Fruit fly (Drosophila melanogaster) whole organism, embryonic: ENCODE data around the gene CG1136.
A peak's percentile ranks its signal among the peaks of the same experiment; 100 is the strongest.

ENCODE experiments used
- Bdp1 ChIP-seq: fragments of 200-800 bp; sonication (Bioruptor generic); optimal IDR thresholded peaks from 3 replicates; lab custom pipeline; 2016; ENCODE audit warnings: missing biosample characterization, missing genetic modification characterization
- Bgb ChIP-seq: fragments of 200-800 bp; sonication (Bioruptor generic); IDR thresholded peaks from 2 replicates; pipeline ENCODE4 v1.3.6; 2022; ENCODE audit warnings: missing biosample characterization, missing genetic modification characterization; ENCODE audit not compliant: partially characterized antibody
- CG10209 ChIP-seq: fragments of 200-800 bp; sonication (Bioruptor generic); optimal IDR thresholded peaks from 3 replicates; lab custom pipeline; 2017; ENCODE audit warnings: missing biosample characterization, mild to moderate bottlenecking, missing genetic modification characterization, missing genetic modification reagents
- CG10274 ChIP-seq: fragments of 200-800 bp; sonication (Bioruptor generic); optimal IDR thresholded peaks from 3 replicates; lab custom pipeline; 2017; ENCODE audit warnings: missing biosample characterization, mild to moderate bottlenecking, missing genetic modification characterization
- CG11398 ChIP-seq: fragments of 200-800 bp; sonication (Bioruptor generic); optimal IDR thresholded peaks from 2 replicates; lab custom pipeline; 2016; ENCODE audit warnings: missing biosample characterization, missing genetic modification characterization
- CG11696 ChIP-seq: fragments of 200-800 bp; sonication (Bioruptor generic); IDR thresholded peaks from 2 replicates; pipeline ENCODE4 v1.3.6; 2022; ENCODE audit warnings: missing biosample characterization, missing genetic modification characterization
- CG12942 ChIP-seq: fragments of 200-800 bp; sonication (Bioruptor generic); optimal IDR thresholded peaks from 3 replicates; lab custom pipeline; 2016; ENCODE audit warnings: missing biosample characterization, missing genetic modification characterization
- CG1603 ChIP-seq: fragments of 200-800 bp; sonication (Bioruptor generic); optimal IDR thresholded peaks from 2 replicates; lab custom pipeline; 2019; ENCODE audit warnings: missing biosample characterization, mild to moderate bottlenecking, missing genetic modification characterization, moderate library complexity
- CG16863 ChIP-seq: fragments of 200-800 bp; sonication (Bioruptor generic); optimal IDR thresholded peaks from 3 replicates; lab custom pipeline; 2016; ENCODE audit warnings: missing biosample characterization, missing genetic modification characterization
- CG30020 ChIP-seq: fragments of 200-800 bp; optimal IDR thresholded peaks from 2 replicates; lab custom pipeline; 2019; ENCODE audit warnings: missing biosample characterization, mild to moderate bottlenecking, missing genetic modification characterization, moderate library complexity
- CG31365 ChIP-seq: fragments of 200-800 bp; sonication (Bioruptor generic); optimal IDR thresholded peaks from 2 replicates; lab custom pipeline; 2018; ENCODE audit warnings: missing biosample characterization, mild to moderate bottlenecking, missing genetic modification characterization
- CG42726 ChIP-seq: fragments of 200-800 bp; sonication (Bioruptor generic); IDR thresholded peaks from 2 replicates; pipeline ENCODE4 v1.3.6; 2022; ENCODE audit warnings: missing biosample characterization, missing genetic modification characterization; ENCODE audit not compliant: partially characterized antibody
- CG4282 ChIP-seq: fragments of 200-800 bp; sonication (Bioruptor generic); optimal IDR thresholded peaks from 2 replicates; lab custom pipeline; 2016; ENCODE audit warnings: missing biosample characterization, missing genetic modification characterization
- CG6683 ChIP-seq: fragments of 200-800 bp; sonication (Bioruptor generic); optimal IDR thresholded peaks from 2 replicates; lab custom pipeline; 2017; ENCODE audit warnings: missing biosample characterization, mild to moderate bottlenecking, missing genetic modification characterization, missing genetic modification reagents
- CG7556 ChIP-seq: fragments of 200-800 bp; sonication (Bioruptor generic); optimal IDR thresholded peaks from 2 replicates; lab custom pipeline; 2017; ENCODE audit warnings: missing biosample characterization, mild to moderate bottlenecking, missing genetic modification characterization
- CG8281 ChIP-seq: fragments of 200-800 bp; sonication (Bioruptor generic); optimal IDR thresholded peaks from 2 replicates; lab custom pipeline; 2018; ENCODE audit warnings: missing biosample characterization, mild to moderate bottlenecking, missing genetic modification characterization, moderate library complexity
- CG8478 ChIP-seq: fragments of >200 bp; optimal IDR thresholded peaks from 2 replicates; lab custom pipeline; 2018
- Camta ChIP-seq: fragments of 200-800 bp; sonication (Bioruptor generic); optimal IDR thresholded peaks from 2 replicates; lab custom pipeline; 2016; ENCODE audit warnings: missing biosample characterization, missing genetic modification characterization
- Dek ChIP-seq: fragments of 200-800 bp; sonication (Bioruptor generic); optimal IDR thresholded peaks from 3 replicates; lab custom pipeline; 2019; ENCODE audit warnings: missing biosample characterization, mild to moderate bottlenecking, missing genetic modification characterization, moderate library complexity
- Fer1 ChIP-seq: fragments of 200-800 bp; sonication (Bioruptor generic); optimal IDR thresholded peaks from 2 replicates; lab custom pipeline; 2017; ENCODE audit warnings: missing biosample characterization, mild to moderate bottlenecking, missing genetic modification characterization
- Hsf ChIP-seq: fragments of 200-800 bp; sonication (Bioruptor generic); optimal IDR thresholded peaks from 3 replicates; lab custom pipeline; 2016; ENCODE audit warnings: missing biosample characterization, missing genetic modification characterization
- MTF-1 ChIP-seq: fragments of 200-800 bp; sonication (Bioruptor generic); optimal IDR thresholded peaks from 2 replicates; lab custom pipeline; 2018; ENCODE audit warnings: missing biosample characterization, mild to moderate bottlenecking, missing genetic modification characterization, borderline replicate concordance
- Meics ChIP-seq: fragments of 200-800 bp; sonication (Bioruptor generic); optimal IDR thresholded peaks from 2 replicates; lab custom pipeline; 2017; ENCODE audit warnings: missing biosample characterization, mild to moderate bottlenecking, missing genetic modification characterization
- Nf-YB ChIP-seq: fragments of 200-800 bp; sonication (Bioruptor generic); optimal IDR thresholded peaks from 3 replicates; lab custom pipeline; 2019; ENCODE audit warnings: missing biosample characterization, mild to moderate bottlenecking, missing genetic modification characterization, moderate library complexity
- Nf-YC ChIP-seq: fragments of 200-800 bp; optimal IDR thresholded peaks from 3 replicates; lab custom pipeline; 2019; ENCODE audit warnings: missing biosample characterization, mild to moderate bottlenecking, missing genetic modification characterization, moderate library complexity
- Sin3A ChIP-seq: fragments of >200 bp; optimal IDR thresholded peaks from 2 replicates; lab custom pipeline; 2018
- Spps ChIP-seq: fragments of 200-800 bp; sonication (Bioruptor generic); optimal IDR thresholded peaks from 2 replicates; lab custom pipeline; 2018; ENCODE audit warnings: missing biosample characterization, mild to moderate bottlenecking, missing genetic modification characterization
- Stat92E ChIP-seq, 3 experiments: fragments of >200 bp in 2 of 3; fragments of 200-800 bp in 1 of 3; sonication (Bioruptor generic) in 1 of 3; optimal IDR thresholded peaks; 2 replicates each; lab custom pipeline; 2017 to 2019; ENCODE audit warnings: missing biosample characterization in 3 of 3, missing genetic modification characterization in 3 of 3, mild to moderate bottlenecking in 1 of 3, moderate library complexity in 1 of 3
- YL-1 ChIP-seq: fragments of 200-800 bp; sonication (Bioruptor generic); optimal IDR thresholded peaks from 3 replicates; lab custom pipeline; 2017; ENCODE audit warnings: missing biosample characterization, mild to moderate bottlenecking, missing genetic modification characterization
- al ChIP-seq: fragments of 200-800 bp; sonication (Bioruptor generic); IDR thresholded peaks from 2 replicates; pipeline ENCODE4 v1.3.6; 2022; ENCODE audit warnings: missing biosample characterization, missing genetic modification characterization
- amos ChIP-seq: fragments of 200-800 bp; sonication (Bioruptor generic); IDR thresholded peaks from 2 replicates; pipeline ENCODE4 v1.3.6; 2022; ENCODE audit warnings: missing biosample characterization, missing genetic modification characterization; ENCODE audit not compliant: partially characterized antibody
- ash1 ChIP-seq: fragments of 200-800 bp; sonication (Bioruptor generic); optimal IDR thresholded peaks from 2 replicates; lab custom pipeline; 2018; ENCODE audit warnings: missing biosample characterization, mild to moderate bottlenecking, missing genetic modification characterization
- cas ChIP-seq: fragments of 200-800 bp; sonication (Bioruptor generic); IDR thresholded peaks from 2 replicates; pipeline ENCODE4 v1.3.6; 2022; ENCODE audit warnings: missing biosample characterization, missing genetic modification characterization
- chinmo ChIP-seq: fragments of 200-800 bp; sonication (Bioruptor generic); IDR thresholded peaks from 4 replicates; pipeline ENCODE4 v1.3.6; 2022; ENCODE audit warnings: missing biosample characterization, missing genetic modification characterization; ENCODE audit not compliant: partially characterized antibody
- chm ChIP-seq: fragments of 200-800 bp; sonication (Bioruptor generic); IDR thresholded peaks from 2 replicates; pipeline ENCODE4 v1.3.6; 2022; ENCODE audit warnings: missing biosample characterization, missing genetic modification characterization
- crp ChIP-seq, 2 experiments: fragments of 200-800 bp; sonication (Bioruptor generic); optimal IDR thresholded peaks; 2 replicates in 1 of 2; 3 replicates in 1 of 2; lab custom pipeline; 2017; ENCODE audit warnings: missing biosample characterization in 2 of 2, missing genetic modification characterization in 2 of 2, mild to moderate bottlenecking in 1 of 2, moderate library complexity in 1 of 2
- eyg ChIP-seq: fragments of 200-800 bp; sonication (Bioruptor generic); optimal IDR thresholded peaks from 3 replicates; lab custom pipeline; 2016; ENCODE audit warnings: missing biosample characterization, missing genetic modification characterization
- ind ChIP-seq: fragments of 200-800 bp; sonication (Bioruptor generic); optimal IDR thresholded peaks from 3 replicates; lab custom pipeline; 2016; ENCODE audit warnings: missing biosample characterization, missing genetic modification characterization
- klu ChIP-seq: fragments of 200-800 bp; sonication (Bioruptor generic); IDR thresholded peaks from 2 replicates; pipeline ENCODE4 v1.3.6; 2022; ENCODE audit warnings: missing biosample characterization, missing genetic modification characterization
- lov ChIP-seq, 2 experiments: fragments of 200-800 bp in 1 of 2; fragments of >200 bp in 1 of 2; sonication (Bioruptor generic) in 1 of 2; IDR thresholded peaks in 1 of 2; optimal IDR thresholded peaks in 1 of 2; 2 replicates in 1 of 2; 3 replicates in 1 of 2; pipeline versions ENCODE4 v1.3.6 to Lab custom; 2017 to 2022; ENCODE audit warnings: missing biosample characterization in 1 of 2, missing genetic modification characterization in 1 of 2
- luna ChIP-seq: fragments of 200-800 bp; sonication (Bioruptor generic); optimal IDR thresholded peaks from 2 replicates; lab custom pipeline; 2016; ENCODE audit warnings: missing biosample characterization, missing genetic modification characterization
- mirr ChIP-seq: fragments of 200-800 bp; sonication (Bioruptor generic); optimal IDR thresholded peaks from 3 replicates; lab custom pipeline; 2018; ENCODE audit warnings: missing biosample characterization, mild to moderate bottlenecking, missing genetic modification characterization
- nmo ChIP-seq: fragments of 200-800 bp; sonication (Bioruptor generic); optimal IDR thresholded peaks from 2 replicates; lab custom pipeline; 2018; ENCODE audit warnings: missing biosample characterization, mild to moderate bottlenecking, missing genetic modification characterization, moderate library complexity
- run ChIP-seq: fragments of 200-800 bp; sonication (Bioruptor generic); optimal IDR thresholded peaks from 3 replicates; lab custom pipeline; 2018; ENCODE audit warnings: missing biosample characterization, mild to moderate bottlenecking, missing genetic modification characterization
- stwl ChIP-seq: fragments of 200-800 bp; sonication (Bioruptor generic); optimal IDR thresholded peaks from 3 replicates; lab custom pipeline; 2018; ENCODE audit warnings: missing biosample characterization, mild to moderate bottlenecking, missing genetic modification characterization, moderate library complexity
- trh ChIP-seq: fragments of 200-800 bp; sonication (Bioruptor generic); optimal IDR thresholded peaks from 2 replicates; lab custom pipeline; 2016; ENCODE audit warnings: missing biosample characterization, missing genetic modification characterization
- ttk ChIP-seq: fragments of 200-800 bp; sonication (Bioruptor generic); IDR thresholded peaks from 2 replicates; pipeline ENCODE4 v2.1.2; 2022; ENCODE audit warnings: missing biosample characterization, missing genetic modification characterization
- unpg ChIP-seq: fragments of 200-800 bp; sonication (Bioruptor generic); optimal IDR thresholded peaks from 3 replicates; lab custom pipeline; 2018; ENCODE audit warnings: missing biosample characterization, mild to moderate bottlenecking, missing genetic modification characterization, moderate library complexity
- vvl ChIP-seq: fragments of 200-800 bp; sonication (Bioruptor generic); IDR thresholded peaks from 2 replicates; pipeline ENCODE4 v1.3.6; 2022; ENCODE audit warnings: missing biosample characterization, missing genetic modification characterization

Gene CG1136

dm6 chr3L:4040247-4040925, 6.0 kb upstream of the CG1136 start, which contains the start of the genes CG11593 and Rcd5 (continued):
- TF ChIP-seq al (GFP tag; lab: Robert Waterston, UW): peak; percentile 82
- TF ChIP-seq YL-1: peak; percentile 92
- TF ChIP-seq CG10274: no peak
- peak; percentile 45; the same call in 1 of the 2 replicates for TF ChIP-seq cas (GFP tag; lab: Robert Waterston, UW)
- 0 out of 2 replicates have a peak, but pooled peaks have one; percentile 12 for TF ChIP-seq Bgb (GFP tag; lab: Robert Waterston, UW)
- no peak for TF ChIP-seq CG11398
- TF ChIP-seq luna: no peak
- peak; percentile 54; the same call in 1 of the 2 replicates for TF ChIP-seq klu (GFP tag; lab: Robert Waterston, UW)
- TF ChIP-seq CG31365 (tag; lab: Kevin White, UChicago): no peak
- TF ChIP-seq CG8478 (lab: Kevin White, UChicago): no peak
- TF ChIP-seq CG16863 (GFP tag; lab: Kevin White, UChicago): peak; percentile 9
- no peak for TF ChIP-seq CG30020 (tag; lab: Kevin White, UChicago)
- peak; percentile 83 for TF ChIP-seq vvl (GFP tag; lab: Robert Waterston, UW)
- no peak for TF ChIP-seq Stat92E (GFP tag; optimal IDR thresholded peaks at IDR 0.05; lab: Kevin White, UChicago)
- TF ChIP-seq stwl: peak; percentile 79
- TF ChIP-seq trh: peak; percentile 29
- no peak for TF ChIP-seq CG6683 (GFP tag; lab: Kevin White, UChicago)
- no peak for TF ChIP-seq ash1 (GFP tag; lab: Kevin White, UChicago)
- TF ChIP-seq crp (GFP tag; optimal IDR thresholded peaks at IDR 0.05; lab: Kevin White, UChicago): peak in 1 of 2 experiments; percentile 66
- TF ChIP-seq Dek: no peak
- TF ChIP-seq ind (GFP tag; lab: Kevin White, UChicago): peak; percentile 72
- TF ChIP-seq chm (GFP tag; lab: Robert Waterston, UW): no peak
- TF ChIP-seq Bdp1 (GFP tag; lab: Kevin White, UChicago): no peak
- no peak for TF ChIP-seq CG11696 (GFP tag; lab: Robert Waterston, UW)
- TF ChIP-seq CG8281: no peak
- TF ChIP-seq Hsf (GFP tag; lab: Kevin White, UChicago): peak; percentile 53
- no peak for TF ChIP-seq CG42726 (GFP tag; lab: Robert Waterston, UW)
- TF ChIP-seq Fer1 (GFP tag; lab: Kevin White, UChicago): no peak
- no peak for TF ChIP-seq CG4282 (GFP tag; lab: Kevin White, UChicago)
- TF ChIP-seq amos (GFP tag; lab: Robert Waterston, UW): peak; percentile 13; the same call in 1 of the 2 replicates
- no peak for TF ChIP-seq Nf-YB (GFP tag; lab: Kevin White, UChicago)
- 0 out of 4 replicates have a peak, but pooled peaks have one; percentile 23 for TF ChIP-seq chinmo (GFP tag; lab: Robert Waterston, UW)
- peak; percentile 89 for TF ChIP-seq nmo (GFP tag; lab: Kevin White, UChicago)
- TF ChIP-seq CG1603 (tag; lab: Kevin White, UChicago): no peak
- peak; percentile 65 for TF ChIP-seq CG10209 (GFP tag; lab: Kevin White, UChicago)
- peak; percentile 41 for TF ChIP-seq Spps (tag; lab: Kevin White, UChicago)
- no peak for TF ChIP-seq eyg (GFP tag; lab: Kevin White, UChicago)
- peak; percentile 61 for TF ChIP-seq Sin3A (lab: Kevin White, UChicago)
- no peak for TF ChIP-seq MTF-1 (GFP tag; lab: Kevin White, UChicago)
- TF ChIP-seq CG12942 (GFP tag; lab: Kevin White, UChicago): peak; percentile 75
- TF ChIP-seq run (tag; lab: Kevin White, UChicago): no peak
- TF ChIP-seq ttk (GFP tag; lab: Robert Waterston, UW): peak; percentile 80
- peak; percentile 58 for TF ChIP-seq Meics (GFP tag; lab: Kevin White, UChicago)
- TF ChIP-seq Nf-YC: no peak
- no peak for TF ChIP-seq Camta (GFP tag; lab: Kevin White, UChicago)
- no peak for TF ChIP-seq unpg (GFP tag; lab: Kevin White, UChicago)
- no peak for TF ChIP-seq lov (optimal IDR thresholded peaks at IDR 0.05; lab: Kevin White, UChicago)
- peak; percentile 67; the same call in 1 of the 3 replicates for TF ChIP-seq lov (GFP tag; IDR thresholded peaks at IDR 0.05; lab: Robert Waterston, UW)
- no peak for TF ChIP-seq mirr (GFP tag; lab: Kevin White, UChicago)
- TF ChIP-seq CG7556: no peak
